Fruit fly (Drosophila melanogaster) S2 (cell line): ENCODE measurements around the gene Pburs.

Source experiments
- CG8478 ChIP-seq: fragments of >200 bp; optimal IDR thresholded peaks from 2 replicates; lab custom pipeline; 2018
- CTCF ChIP-seq, 2 experiments: fragments of >200 bp; optimal IDR thresholded peaks; 2 replicates each; lab custom pipeline; 2018

- no peak for TF ChIP-seq CTCF (optimal IDR thresholded peaks at IDR 0.05; lab: Kevin White, UChicago)
- no peak for TF ChIP-seq CG8478 (lab: Kevin White, UChicago)
Observed at dm6 chr2L:14381072-14381471, 36.1 kb downstream of the Pburs start, which contains the start of gene ppk.
